Fruit fly (Drosophila melanogaster) S2 (cell line): Measurements from ENCODE around the gene nAChRalpha3.

ENCODE experiments used
- CG8478 ChIP-seq: fragments of >200 bp; optimal IDR thresholded peaks from 2 replicates; lab custom pipeline; 2018
- CTCF ChIP-seq, 2 experiments: fragments of >200 bp; optimal IDR thresholded peaks; 2 replicates each; lab custom pipeline; 2018

DNA sequence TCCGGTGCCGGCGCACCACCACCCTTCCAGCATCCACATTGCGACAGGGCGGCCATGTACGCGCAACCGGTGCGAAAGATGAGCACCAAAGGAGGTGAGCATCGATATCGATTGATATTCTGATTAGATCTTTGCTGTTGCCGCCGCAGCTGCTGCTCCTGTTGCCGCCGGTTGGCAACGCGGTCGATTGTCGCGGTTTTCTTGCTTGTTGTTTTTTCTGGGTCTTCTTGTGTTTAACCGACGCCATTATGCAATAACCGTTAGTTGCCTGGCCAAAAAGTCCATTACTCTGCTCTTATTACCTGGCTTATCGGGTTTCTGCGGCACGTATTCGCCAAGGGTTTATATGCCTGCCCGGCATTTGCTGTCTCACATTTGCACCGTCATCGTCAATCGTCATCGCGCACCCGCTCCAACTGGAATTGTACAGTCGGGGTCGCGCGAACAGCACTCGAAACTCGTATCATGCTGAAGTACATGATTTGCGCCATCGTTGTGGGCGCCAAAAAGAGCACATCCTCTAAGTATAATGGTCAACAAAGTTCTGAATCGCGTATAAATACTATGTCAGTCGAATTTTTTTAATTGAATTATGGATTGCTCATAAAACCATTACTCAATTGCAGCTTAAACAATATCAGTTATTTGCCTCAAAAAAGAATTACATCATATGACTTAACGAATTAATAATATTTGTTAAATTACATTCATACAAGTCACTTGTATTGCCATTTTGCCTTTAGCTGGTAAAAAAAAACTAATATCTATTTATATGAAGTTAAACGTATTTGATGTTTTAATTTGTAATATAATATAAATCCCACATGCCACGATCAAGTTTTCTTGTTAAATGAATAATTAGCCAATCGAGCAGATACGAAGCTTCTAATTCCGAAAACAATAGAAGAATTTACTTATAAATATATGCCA, 122.7 kb downstream of the nAChRalpha3 start, which contains the start of gene sni:
- TF ChIP-seq CTCF (optimal IDR thresholded peaks at IDR 0.05; lab: Kevin White, UChicago) (no peak), CG8478 (lab: Kevin White, UChicago) (no peak)
